Worm (Caenorhabditis elegans) whole organism, L1 larva: ENCODE results near the gene sphr-1.

Source experiments
- nhr-237 ChIP-seq: fragments of 150-350 bp; optimal IDR thresholded peaks from 2 replicates; lab custom pipeline; 2014; ENCODE audit warnings: missing biosample characterization, missing genetic modification characterization
- nhr-28 ChIP-seq: fragments of 150-350 bp; optimal IDR thresholded peaks from 2 replicates; lab custom pipeline; 2014; ENCODE audit warnings: missing biosample characterization, missing genetic modification characterization
- xbp-1 ChIP-seq: sonication (generic microtip); optimal IDR thresholded peaks from 2 replicates; lab custom pipeline; 2016; ENCODE audit warnings: missing genetic modification characterization, missing compliant biosample characterization

DNA sequence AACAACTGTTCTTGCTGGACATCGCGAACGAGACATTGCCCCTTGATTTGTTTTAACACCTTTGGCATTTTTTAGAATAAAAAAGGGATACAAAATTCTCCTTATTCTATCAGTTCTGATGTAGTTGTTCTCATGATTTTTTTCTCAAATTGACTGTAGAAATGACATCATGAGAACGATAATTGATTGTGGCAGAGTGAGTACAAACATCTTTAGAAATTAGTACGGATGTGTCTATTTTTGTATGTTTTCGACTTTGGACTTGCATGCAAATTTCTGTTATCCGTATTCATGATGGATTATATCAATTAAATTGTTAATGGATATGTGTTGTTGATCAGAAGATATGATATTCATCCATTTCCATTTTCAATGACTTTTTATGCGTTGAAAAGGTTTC is 43.3 kb upstream of the sphr-1 start:
- TF ChIP-seq nhr-237 (tag; lab: Kevin White, UChicago), result no peak
- TF ChIP-seq xbp-1 (tag; lab: Kevin White, UChicago), result no peak
- TF ChIP-seq nhr-28 (tag; lab: Kevin White, UChicago), result no peak
